Fruit fly (Drosophila melanogaster): Measurements from ENCODE around the gene Ibf1.

- TF ChIP-seq CG12104 (GFP tag; optimal IDR thresholded peaks at IDR 0.05), result no peak
- no peak for TF ChIP-seq Dip3 (GFP tag; optimal IDR thresholded peaks at IDR 0.05)
- TF ChIP-seq pan (optimal IDR thresholded peaks at IDR 0.05), result no peak
- no peak for TF ChIP-seq pan (GFP tag; optimal IDR thresholded peaks at IDR 0.05 in 1 of 2, IDR thresholded peaks at IDR 0.05 in 1 of 2)
- no peak for TF ChIP-seq CG6765 (GFP tag; optimal IDR thresholded peaks at IDR 0.05)
- TF ChIP-seq bigmax (GFP tag; optimal IDR thresholded peaks at IDR 0.05), result no peak
- no peak for TF ChIP-seq CG14860 (GFP tag; IDR thresholded peaks at IDR 0.05; ENCODE audit: partially characterized antibody)
Observed at dm6 chr3R:9287710-9288109, 28.9 kb downstream of the Ibf1 start.
